Worm (Caenorhabditis elegans) whole organism, young adult: Measurements from ENCODE around the gene C17C3.9.

Source experiments
- B0035.1 ChIP-seq: sonication (generic microtip); optimal IDR thresholded peaks from 2 replicates; lab custom pipeline; 2016; ENCODE audit warnings: missing genetic modification characterization, mild to moderate bottlenecking, missing compliant biosample characterization, missing genotype, missing genetic modification reagents
- B0261.1 ChIP-seq: sonication (generic microtip); optimal IDR thresholded peaks from 2 replicates; lab custom pipeline; 2016; ENCODE audit warnings: mild to moderate bottlenecking, missing genetic modification characterization, moderate library complexity, missing compliant biosample characterization
- D2030.7 ChIP-seq: fragments of 200-800 bp; sonication (Bioruptor generic); IDR thresholded peaks from 2 replicates; pipeline ENCODE4 v1.3.6; 2022; ENCODE audit warnings: missing genetic modification reagents, missing genetic modification characterization, missing compliant biosample characterization
- F22D6.2 ChIP-seq: sonication (generic microtip); optimal IDR thresholded peaks from 2 replicates; lab custom pipeline; 2016; ENCODE audit warnings: mild to moderate bottlenecking, missing genetic modification characterization, missing compliant biosample characterization
- F23B12.7 ChIP-seq: sonication (generic microtip); optimal IDR thresholded peaks from 2 replicates; lab custom pipeline; 2017; ENCODE audit warnings: missing genetic modification characterization, mild to moderate bottlenecking, missing compliant biosample characterization, antibody characterized with exemption, moderate library complexity; ENCODE audit not compliant: insufficient read depth
- F37B4.10 ChIP-seq: fragments of 200-800 bp; sonication (Bioruptor generic); IDR thresholded peaks from 2 replicates; pipeline ENCODE4 v1.3.6; 2022; ENCODE audit warnings: missing genetic modification characterization, missing compliant biosample characterization
- F49E8.2 ChIP-seq: sonication (generic microtip); optimal IDR thresholded peaks from 3 replicates; lab custom pipeline; 2017; ENCODE audit warnings: missing genetic modification characterization, mild to moderate bottlenecking, missing compliant biosample characterization, antibody characterized with exemption, moderate library complexity; ENCODE audit not compliant: insufficient read depth
- F52B5.7 ChIP-seq: sonication (generic microtip); optimal IDR thresholded peaks from 2 replicates; lab custom pipeline; 2016; ENCODE audit warnings: mild to moderate bottlenecking, missing genetic modification characterization, missing compliant biosample characterization
- F55B11.4 ChIP-seq: sonication (generic microtip); optimal IDR thresholded peaks from 2 replicates; lab custom pipeline; 2016; ENCODE audit warnings: missing compliant biosample characterization, missing genetic modification characterization, borderline replicate concordance; ENCODE audit not compliant: insufficient read depth
- F57C9.4 ChIP-seq: sonication (generic microtip); optimal IDR thresholded peaks from 2 replicates; lab custom pipeline; 2017; ENCODE audit warnings: mild to moderate bottlenecking, missing genetic modification characterization, missing compliant biosample characterization
- T07F8.4 ChIP-seq: sonication (generic microtip); optimal IDR thresholded peaks from 2 replicates; lab custom pipeline; 2016; ENCODE audit warnings: mild to moderate bottlenecking, missing genetic modification characterization, moderate library complexity, missing compliant biosample characterization
- Y56A3A.18 ChIP-seq: fragments of 200-800 bp; sonication (Bioruptor generic); IDR thresholded peaks from 2 replicates; pipeline ENCODE4 v1.3.6; 2022; ENCODE audit warnings: missing genetic modification reagents, missing genetic modification characterization, missing compliant biosample characterization
- Y95B8A.8 ChIP-seq: fragments of 200-800 bp; sonication (Bioruptor generic); IDR thresholded peaks from 2 replicates; pipeline ENCODE4 v1.3.6; 2022; ENCODE audit warnings: missing genetic modification reagents, missing genetic modification characterization, missing compliant biosample characterization
- akir-1 ChIP-seq: fragments of 200-800 bp; sonication (Bioruptor generic); optimal IDR thresholded peaks from 2 replicates; lab custom pipeline; 2018; ENCODE audit warnings: mild to moderate bottlenecking, missing genetic modification characterization, moderate library complexity, missing compliant biosample characterization
- ama-1 ChIP-seq, 3 experiments: fragments of 150-350 bp in 1 of 3; sonication (generic microtip) in 2 of 3; optimal IDR thresholded peaks; 2 replicates each; lab custom pipeline; 2014 to 2018; ENCODE audit warnings: missing biosample characterization in 2 of 3, missing genetic modification characterization in 2 of 3, missing genetic modification reagents in 2 of 3
- aptf-2 ChIP-seq: fragments of 200-800 bp; sonication (Bioruptor generic); conservative IDR thresholded peaks from 2 replicates; pipeline ENCODE4 v1.3.6; 2022; ENCODE audit warnings: missing genetic modification reagents, missing genetic modification characterization, missing compliant biosample characterization
- aptf-3 ChIP-seq: fragments of 200-800 bp; sonication (Bioruptor generic); IDR thresholded peaks from 2 replicates; pipeline ENCODE4 v1.3.6; 2022; ENCODE audit warnings: missing genetic modification characterization, missing compliant biosample characterization
- atf-7 ChIP-seq: sonication (generic microtip); optimal IDR thresholded peaks from 2 replicates; lab custom pipeline; 2017; ENCODE audit warnings: mild to moderate bottlenecking, missing genetic modification characterization, missing compliant biosample characterization
- attf-3 ChIP-seq: fragments of 200-800 bp; sonication (Bioruptor generic); conservative IDR thresholded peaks from 2 replicates; pipeline ENCODE4 v1.3.6; 2022; ENCODE audit warnings: missing genetic modification reagents, missing genetic modification characterization, missing compliant biosample characterization
- cebp-1 ChIP-seq, 2 experiments: fragments of 200-800 bp in 1 of 2; sonication (Bioruptor generic) in 1 of 2; sonication (generic microtip) in 1 of 2; IDR thresholded peaks in 1 of 2; optimal IDR thresholded peaks in 1 of 2; 2 replicates each; pipeline versions ENCODE4 v1.3.6 to Lab custom; 2017 to 2022; ENCODE audit warnings: missing compliant biosample characterization in 2 of 2, missing genetic modification characterization in 2 of 2, mild to moderate bottlenecking in 1 of 2, missing genetic modification reagents in 1 of 2, moderate library complexity in 1 of 2
- ceh-58 ChIP-seq: fragments of 200-800 bp; sonication (Bioruptor generic); IDR thresholded peaks from 2 replicates; pipeline ENCODE4 v1.3.6; 2022; ENCODE audit warnings: missing genetic modification characterization, missing compliant biosample characterization
- ceh-91 ChIP-seq: fragments of 200-800 bp; sonication (Bioruptor generic); IDR thresholded peaks from 2 replicates; pipeline ENCODE4 v1.3.6; 2022; ENCODE audit warnings: missing genetic modification reagents, missing genetic modification characterization, missing compliant biosample characterization
- egl-44 ChIP-seq: fragments of 200-800 bp; sonication (Bioruptor generic); IDR thresholded peaks from 2 replicates; pipeline ENCODE4 v1.3.6; 2022; ENCODE audit warnings: missing genetic modification reagents, missing genetic modification characterization, missing compliant biosample characterization
- egrh-3 ChIP-seq: fragments of 200-800 bp; sonication (Bioruptor generic); IDR thresholded peaks from 2 replicates; pipeline ENCODE4 v1.3.6; 2022; ENCODE audit warnings: missing genetic modification reagents, missing genetic modification characterization, missing compliant biosample characterization
- ets-4 ChIP-seq: fragments of 200-800 bp; sonication (Bioruptor generic); optimal IDR thresholded peaks from 2 replicates; lab custom pipeline; 2018; ENCODE audit warnings: mild to moderate bottlenecking, missing genetic modification characterization, missing compliant biosample characterization
- hlh-12 ChIP-seq: sonication (generic microtip); optimal IDR thresholded peaks from 2 replicates; lab custom pipeline; 2016; ENCODE audit warnings: missing genetic modification characterization, missing compliant biosample characterization
- hmg-1.2 ChIP-seq: fragments of 200-800 bp; sonication (Bioruptor generic); IDR thresholded peaks from 2 replicates; pipeline ENCODE4 v1.3.6; 2022; ENCODE audit warnings: missing genetic modification reagents, missing genetic modification characterization, missing compliant biosample characterization
- hsf-1 ChIP-seq: fragments of 200-800 bp; sonication (Bioruptor generic); IDR thresholded peaks from 2 replicates; pipeline ENCODE4 v1.3.6; 2022; ENCODE audit warnings: missing genetic modification reagents, missing genetic modification characterization, missing compliant biosample characterization
- lag-1 ChIP-seq: fragments of 200-800 bp; sonication (Bioruptor generic); IDR thresholded peaks from 2 replicates; pipeline ENCODE4 v1.3.6; 2022; ENCODE audit warnings: missing genetic modification reagents, missing genetic modification characterization, missing compliant biosample characterization
- let-526 ChIP-seq: fragments of 200-800 bp; sonication (Bioruptor generic); IDR thresholded peaks from 2 replicates; pipeline ENCODE4 v1.3.6; 2022; ENCODE audit warnings: missing genetic modification reagents, missing genetic modification characterization, missing compliant biosample characterization
- lin-26 ChIP-seq: fragments of 200-800 bp; sonication (Bioruptor generic); IDR thresholded peaks from 2 replicates; pipeline ENCODE4 v1.3.6; 2022; ENCODE audit warnings: missing genetic modification reagents, missing genetic modification characterization, missing compliant biosample characterization
- lin-35 ChIP-seq, 3 experiments: fragments of 150-350 bp in 2 of 3; sonication (generic microtip) in 1 of 3; optimal IDR thresholded peaks; 2 replicates each; lab custom pipeline; 2014 to 2018; ENCODE audit warnings: missing biosample characterization in 3 of 3, missing genetic modification characterization in 3 of 3, missing genetic modification reagents in 3 of 3
- lin-40 ChIP-seq: sonication (generic microtip); optimal IDR thresholded peaks from 2 replicates; lab custom pipeline; 2016; ENCODE audit warnings: missing genetic modification characterization, mild to moderate bottlenecking, missing compliant biosample characterization, missing genotype, missing genetic modification reagents
- lsy-27 ChIP-seq: sonication (generic microtip); optimal IDR thresholded peaks from 2 replicates; lab custom pipeline; 2017; ENCODE audit warnings: missing genetic modification characterization, mild to moderate bottlenecking, missing compliant biosample characterization, antibody characterized with exemption, missing genotype, borderline replicate concordance; ENCODE audit not compliant: insufficient read depth
- madf-6 ChIP-seq: fragments of 200-800 bp; sonication (Bioruptor generic); IDR thresholded peaks from 2 replicates; pipeline ENCODE4 v1.3.6; 2022; ENCODE audit warnings: missing genetic modification reagents, missing genetic modification characterization, missing compliant biosample characterization
- mxl-1 ChIP-seq: sonication (generic microtip); optimal IDR thresholded peaks from 2 replicates; lab custom pipeline; 2016; ENCODE audit warnings: missing genetic modification characterization, missing compliant biosample characterization
- nhr-27 ChIP-seq: fragments of 200-800 bp; sonication (Bioruptor generic); optimal IDR thresholded peaks from 2 replicates; lab custom pipeline; 2018; ENCODE audit warnings: mild to moderate bottlenecking, missing genetic modification characterization, moderate library complexity, missing compliant biosample characterization
- rcor-1 ChIP-seq: fragments of 200-800 bp; sonication (Bioruptor generic); IDR thresholded peaks from 2 replicates; pipeline ENCODE4 v1.3.6; 2022; ENCODE audit warnings: missing genetic modification reagents, missing genetic modification characterization, missing compliant biosample characterization
- rec-8 ChIP-seq, 2 experiments: sonication (generic microtip); optimal IDR thresholded peaks; 2 replicates each; lab custom pipeline; 2016; ENCODE audit warnings: mild to moderate bottlenecking in 2 of 2, missing genetic modification characterization in 2 of 2, missing genetic modification reagents in 2 of 2, missing genotype in 2 of 2, missing biosample characterization in 1 of 2, missing compliant biosample characterization in 1 of 2, moderate library complexity in 1 of 2
- repo-1 ChIP-seq: sonication (generic microtip); optimal IDR thresholded peaks from 2 replicates; lab custom pipeline; 2017; ENCODE audit warnings: mild to moderate bottlenecking, missing genetic modification characterization, missing compliant biosample characterization
- rpc-1 ChIP-seq, 2 experiments: fragments of 150-350 bp in 1 of 2; sonication (generic microtip) in 1 of 2; optimal IDR thresholded peaks; 2 replicates each; lab custom pipeline; 2014 to 2018; ENCODE audit warnings: missing biosample characterization in 1 of 2, missing genetic modification characterization in 1 of 2, missing genetic modification reagents in 1 of 2, missing genotype in 1 of 2
- snpc-1.1 ChIP-seq: sonication (generic microtip); optimal IDR thresholded peaks from 2 replicates; lab custom pipeline; 2017; ENCODE audit warnings: missing genetic modification characterization, mild to moderate bottlenecking, missing compliant biosample characterization, antibody characterized with exemption, moderate library complexity, missing genotype, missing genetic modification reagents; ENCODE audit not compliant: insufficient read depth
- tbp1 ChIP-seq: fragments of 200-800 bp; sonication (Bioruptor generic); optimal IDR thresholded peaks from 2 replicates; lab custom pipeline; 2018; ENCODE audit warnings: mild to moderate bottlenecking, missing genetic modification characterization, missing compliant biosample characterization
- tlf-1 ChIP-seq: fragments of 200-800 bp; sonication (Bioruptor generic); optimal IDR thresholded peaks from 2 replicates; lab custom pipeline; 2018; ENCODE audit warnings: mild to moderate bottlenecking, missing genetic modification characterization, missing compliant biosample characterization
- ztf-22 ChIP-seq: fragments of 200-800 bp; sonication (Bioruptor generic); optimal IDR thresholded peaks from 2 replicates; lab custom pipeline; 2018; ENCODE audit warnings: mild to moderate bottlenecking, missing genetic modification characterization, moderate library complexity, missing compliant biosample characterization
- ztf-26 ChIP-seq: sonication (generic microtip); optimal IDR thresholded peaks from 2 replicates; lab custom pipeline; 2017; ENCODE audit warnings: missing genetic modification characterization, missing compliant biosample characterization

Gene C17C3.9

ce11 chrII:5577060-5577459 lies 45.0 kb upstream of the C17C3.9 start (continued):
- TF ChIP-seq rpc-1 (optimal IDR thresholded peaks at IDR 0.05; lab: Kevin White, UChicago) (peak; percentile 80), rpc-1 (tag; optimal IDR thresholded peaks at IDR 0.05; lab: Kevin White, UChicago) (peak; percentile 88), let-526 (GFP tag; lab: Robert Waterston, UW) (no peak), attf-3 (GFP tag; lab: Robert Waterston, UW) (0 out of 2 replicates have a peak, but pooled peaks have one; percentile 13), B0035.1 (peak; percentile 15), tbp1 (peak; percentile 99), ceh-58 (no peak), T07F8.4 (peak; percentile 24), ceh-91 (GFP tag; lab: Robert Waterston, UW) (no peak), lin-40 (peak; percentile 48), F49E8.2 (no peak), mxl-1 (tag; lab: Kevin White, UChicago) (peak; percentile 41), D2030.7 (GFP tag; lab: Robert Waterston, UW) (0 out of 2 replicates have a peak, but pooled peaks have one; percentile 26), Y95B8A.8 (GFP tag; lab: Robert Waterston, UW) (no peak), lin-26 (GFP tag; lab: Robert Waterston, UW) (peak; percentile 86), lag-1 (no peak), ztf-26 (tag; lab: Kevin White, UChicago) (peak; percentile 7), tlf-1 (GFP tag; lab: Kevin White, UChicago) (no peak), rcor-1 (no peak), akir-1 (no peak), F23B12.7 (tag; lab: Kevin White, UChicago) (peak; percentile 81), ama-1 (optimal IDR thresholded peaks at IDR 0.05; lab: Kevin White, UChicago) (no peak), ama-1 (GFP tag; optimal IDR thresholded peaks at IDR 0.05; lab: Kevin White, UChicago) (peak; percentile 9 to 73), snpc-1.1 (tag; lab: Kevin White, UChicago) (no peak), nhr-27 (tag; lab: Kevin White, UChicago) (no peak), egrh-3 (no peak), lsy-27 (no peak), lin-35 (GFP tag; optimal IDR thresholded peaks at IDR 0.05; lab: Kevin White, UChicago) (peak in 1 of 3 experiments; percentile 62), F55B11.4 (tag; lab: Kevin White, UChicago) (no peak), madf-6 (GFP tag; lab: Robert Waterston, UW) (no peak), hmg-1.2 (GFP tag; lab: Robert Waterston, UW) (peak; percentile 71), F57C9.4 (no peak), egl-44 (GFP tag; lab: Robert Waterston, UW) (no peak), Y56A3A.18 (GFP tag; lab: Robert Waterston, UW) (0 out of 2 replicates have a peak, but pooled peaks have one; percentile 55), aptf-2 (GFP tag; lab: Robert Waterston, UW) (0 out of 2 replicates have a peak, but pooled peaks have one; percentile 30), ets-4 (GFP tag; lab: Kevin White, UChicago) (no peak), hsf-1 (no peak), F52B5.7 (tag; lab: Kevin White, UChicago) (no peak), hlh-12 (tag; lab: Kevin White, UChicago) (no peak), F22D6.2 (tag; lab: Kevin White, UChicago) (no peak), cebp-1 (GFP tag; IDR thresholded peaks at IDR 0.05; lab: Robert Waterston, UW) (no peak), cebp-1 (tag; optimal IDR thresholded peaks at IDR 0.05; lab: Kevin White, UChicago) (no peak), ztf-22 (GFP tag; lab: Kevin White, UChicago) (no peak), B0261.1 (tag; lab: Kevin White, UChicago) (peak; percentile 90), atf-7 (tag; lab: Kevin White, UChicago) (no peak), aptf-3 (no peak), repo-1 (tag; lab: Kevin White, UChicago) (peak; percentile 15), F37B4.10 (GFP tag; lab: Robert Waterston, UW) (no peak), rec-8 (tag; optimal IDR thresholded peaks at IDR 0.05; lab: Kevin White, UChicago) (peak in 1 of 2 experiments; percentile 65)
